Worm (Caenorhabditis elegans) whole organism, L3 larva: ENCODE data around the gene uda-1.

Experiments
- R02D3.7 ChIP-seq: fragments of 150-350 bp; optimal IDR thresholded peaks from 2 replicates; lab custom pipeline; 2014; ENCODE audit warnings: missing biosample characterization, missing genetic modification characterization
- ZK546.5 ChIP-seq: sonication (generic microtip); optimal IDR thresholded peaks from 2 replicates; lab custom pipeline; 2017; ENCODE audit warnings: missing biosample characterization, missing genetic modification characterization
- ama-1 ChIP-seq: fragments of 150-350 bp; optimal IDR thresholded peaks from 2 replicates; lab custom pipeline; 2018
- ceh-16 ChIP-seq: sonication (generic microtip); optimal IDR thresholded peaks from 2 replicates; lab custom pipeline; 2017; ENCODE audit warnings: missing biosample characterization, missing genetic modification characterization
- ceh-28 ChIP-seq: fragments of 150-350 bp; optimal IDR thresholded peaks from 2 replicates; lab custom pipeline; 2014; ENCODE audit warnings: missing biosample characterization, missing genetic modification reagents, missing genetic modification characterization
- ceh-82 ChIP-seq: fragments of 150-350 bp; optimal IDR thresholded peaks from 2 replicates; lab custom pipeline; 2014; ENCODE audit warnings: missing biosample characterization, missing genetic modification characterization
- daf-12 ChIP-seq: fragments of 150-350 bp; optimal IDR thresholded peaks from 2 replicates; lab custom pipeline; 2014; ENCODE audit warnings: missing biosample characterization, missing genetic modification reagents, missing genetic modification characterization
- egl-27 ChIP-seq: sonication (generic microtip); optimal IDR thresholded peaks from 4 replicates; lab custom pipeline; 2017; ENCODE audit warnings: missing biosample characterization, missing genetic modification reagents, missing genetic modification characterization
- egl-5 ChIP-seq: fragments of 150-350 bp; optimal IDR thresholded peaks from 2 replicates; lab custom pipeline; 2017; ENCODE audit warnings: missing biosample characterization, missing genetic modification reagents, missing genetic modification characterization, inconsistent platforms
- elt-1 ChIP-seq: fragments of 150-350 bp; optimal IDR thresholded peaks from 2 replicates; lab custom pipeline; 2014; ENCODE audit warnings: missing biosample characterization, missing genetic modification characterization
- elt-2 ChIP-seq: sonication (generic microtip); optimal IDR thresholded peaks from 2 replicates; lab custom pipeline; 2016; ENCODE audit warnings: missing genetic modification reagents, mild to moderate bottlenecking, missing genetic modification characterization, missing compliant biosample characterization
- fkh-10 ChIP-seq: sonication (generic microtip); optimal IDR thresholded peaks from 2 replicates; lab custom pipeline; 2017; ENCODE audit warnings: missing biosample characterization, missing genetic modification reagents, missing genetic modification characterization
- fkh-2 ChIP-seq: fragments of 150-350 bp; optimal IDR thresholded peaks from 2 replicates; lab custom pipeline; 2014; ENCODE audit warnings: missing biosample characterization, missing genetic modification reagents, missing genetic modification characterization
- fos-1 ChIP-seq: fragments of 150-350 bp; optimal IDR thresholded peaks from 2 replicates; lab custom pipeline; 2014; ENCODE audit warnings: missing biosample characterization, missing genetic modification characterization
- hmg-11 ChIP-seq: sonication (generic microtip); optimal IDR thresholded peaks from 2 replicates; lab custom pipeline; 2016; ENCODE audit warnings: missing genetic modification characterization, missing compliant biosample characterization
- jun-1 ChIP-seq: fragments of 150-350 bp; optimal IDR thresholded peaks from 2 replicates; lab custom pipeline; 2014; ENCODE audit warnings: missing biosample characterization, missing genetic modification reagents, missing genetic modification characterization
- lin-15B ChIP-seq: fragments of 150-350 bp; optimal IDR thresholded peaks from 2 replicates; lab custom pipeline; 2014; ENCODE audit warnings: missing biosample characterization, missing genetic modification characterization
- lin-39 ChIP-seq: fragments of 150-350 bp; optimal IDR thresholded peaks from 2 replicates; lab custom pipeline; 2018; ENCODE audit warnings: missing biosample characterization, missing genetic modification reagents, missing genetic modification characterization
- lsy-12 ChIP-seq: sonication (generic microtip); optimal IDR thresholded peaks from 2 replicates; lab custom pipeline; 2016; ENCODE audit warnings: mild to moderate bottlenecking, missing genetic modification characterization, missing compliant biosample characterization
- mdl-1 ChIP-seq: fragments of 150-350 bp; optimal IDR thresholded peaks from 2 replicates; lab custom pipeline; 2014; ENCODE audit warnings: missing biosample characterization, missing genetic modification characterization
- nfya-1 ChIP-seq: sonication (generic microtip); optimal IDR thresholded peaks from 2 replicates; lab custom pipeline; 2017; ENCODE audit warnings: missing genetic modification characterization, mild to moderate bottlenecking, missing compliant biosample characterization, antibody characterized with exemption, moderate library complexity; ENCODE audit not compliant: insufficient read depth
- nhr-11 ChIP-seq: fragments of 150-350 bp; optimal IDR thresholded peaks from 2 replicates; lab custom pipeline; 2014; ENCODE audit warnings: missing biosample characterization, missing genetic modification characterization
- nhr-12 ChIP-seq: fragments of 150-350 bp; optimal IDR thresholded peaks from 2 replicates; lab custom pipeline; 2014; ENCODE audit warnings: missing biosample characterization, missing genetic modification characterization
- nhr-237 ChIP-seq: fragments of 150-350 bp; optimal IDR thresholded peaks from 2 replicates; lab custom pipeline; 2014; ENCODE audit warnings: missing biosample characterization, missing genetic modification characterization
- nhr-28 ChIP-seq: fragments of 150-350 bp; optimal IDR thresholded peaks from 2 replicates; lab custom pipeline; 2014; ENCODE audit warnings: missing biosample characterization, missing genetic modification characterization
- nhr-43 ChIP-seq: sonication (generic microtip); optimal IDR thresholded peaks from 2 replicates; lab custom pipeline; 2016; ENCODE audit warnings: mild to moderate bottlenecking, missing genetic modification characterization, missing compliant biosample characterization; ENCODE audit not compliant: poor library complexity, severe bottlenecking
- nhr-67 ChIP-seq: fragments of 150-350 bp; optimal IDR thresholded peaks from 2 replicates; lab custom pipeline; 2014; ENCODE audit warnings: missing biosample characterization, missing genetic modification characterization
- nhr-76 ChIP-seq: fragments of 150-350 bp; sonication (generic microtip); optimal IDR thresholded peaks from 5 replicates; lab custom pipeline; 2014; ENCODE audit warnings: missing biosample characterization, missing genetic modification characterization
- nhr-77 ChIP-seq: fragments of 150-350 bp; optimal IDR thresholded peaks from 2 replicates; lab custom pipeline; 2014; ENCODE audit warnings: missing biosample characterization, missing genetic modification characterization
- pqm-1 ChIP-seq: fragments of 150-350 bp; optimal IDR thresholded peaks from 2 replicates; lab custom pipeline; 2017; ENCODE audit warnings: missing biosample characterization, missing genetic modification characterization, inconsistent platforms
- sea-2 ChIP-seq: fragments of 150-350 bp; sonication (generic microtip); optimal IDR thresholded peaks from 4 replicates; lab custom pipeline; 2014; ENCODE audit warnings: missing biosample characterization, missing genetic modification reagents, missing genetic modification characterization
- skn-1 ChIP-seq: fragments of 150-350 bp; optimal IDR thresholded peaks from 2 replicates; lab custom pipeline; 2014; ENCODE audit warnings: missing biosample characterization, missing genetic modification characterization
- snpc-4 ChIP-seq: fragments of 150-350 bp; optimal IDR thresholded peaks from 2 replicates; lab custom pipeline; 2014; ENCODE audit warnings: missing biosample characterization, missing genetic modification characterization
- tbx-2 ChIP-seq: sonication (generic microtip); optimal IDR thresholded peaks from 2 replicates; lab custom pipeline; 2016; ENCODE audit warnings: mild to moderate bottlenecking, missing genetic modification characterization, missing compliant biosample characterization
- unc-39 ChIP-seq: sonication (generic microtip); optimal IDR thresholded peaks from 4 replicates; lab custom pipeline; 2017; ENCODE audit warnings: missing biosample characterization, missing genetic modification characterization
- unc-62 ChIP-seq: fragments of 150-350 bp; sonication (generic microtip); optimal IDR thresholded peaks from 4 replicates; lab custom pipeline; 2014; ENCODE audit warnings: missing biosample characterization, missing genetic modification reagents, missing genetic modification characterization
- zag-1 ChIP-seq: fragments of 150-350 bp; optimal IDR thresholded peaks from 2 replicates; lab custom pipeline; 2014; ENCODE audit warnings: missing biosample characterization, missing genetic modification characterization
- ztf-11 ChIP-seq: fragments of 150-350 bp; optimal IDR thresholded peaks from 2 replicates; lab custom pipeline; 2014; ENCODE audit warnings: missing biosample characterization, missing genetic modification characterization
- ztf-4 ChIP-seq: fragments of 150-350 bp; optimal IDR thresholded peaks from 2 replicates; lab custom pipeline; 2014; ENCODE audit warnings: missing biosample characterization, missing genetic modification characterization

The uda-1 gene

ce11 chrV:9964152-9964785 is 40.3 kb upstream of the uda-1 start:
- TF ChIP-seq nfya-1 (peak; percentile 5), lin-15B (tag; lab: Kevin White, UChicago) (no peak), nhr-28 (tag; lab: Kevin White, UChicago) (no peak), lin-39 (tag; lab: Kevin White, UChicago) (peak; percentile 61), nhr-11 (tag; lab: Kevin White, UChicago) (no peak)

DNA sequence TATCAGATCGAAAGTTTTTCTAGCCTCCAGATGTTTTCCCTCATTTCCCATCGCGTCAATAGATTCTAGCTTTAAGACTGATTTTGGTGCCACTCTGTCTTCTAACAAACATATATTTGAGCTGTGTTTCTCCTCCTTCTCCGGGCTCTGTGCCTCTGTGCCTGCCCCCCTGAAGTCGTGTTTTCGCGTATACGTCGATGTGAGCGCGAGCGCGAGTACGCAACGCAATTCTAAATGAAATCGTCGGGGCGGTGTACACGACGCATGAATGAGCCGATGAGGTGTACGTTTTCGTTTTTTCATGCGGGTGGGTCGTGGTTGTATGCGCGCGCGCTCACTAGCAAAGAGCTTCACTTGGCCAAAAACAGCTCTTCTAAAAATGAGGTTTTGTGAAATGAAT is 38.7 kb upstream of the uda-1 start:
- TF ChIP-seq lin-39 (tag; lab: Kevin White, UChicago) (no peak), ceh-82 (tag; lab: Kevin White, UChicago) (no peak), ama-1 (no peak), ztf-11 (no peak), ceh-28 (tag; lab: Kevin White, UChicago) (no peak), mdl-1 (tag; lab: Kevin White, UChicago) (no peak), egl-27 (tag; lab: Kevin White, UChicago) (no peak), ceh-16 (tag; lab: Kevin White, UChicago) (no peak), skn-1 (tag; lab: Kevin White, UChicago) (no peak), hmg-11 (no peak)

DNA sequence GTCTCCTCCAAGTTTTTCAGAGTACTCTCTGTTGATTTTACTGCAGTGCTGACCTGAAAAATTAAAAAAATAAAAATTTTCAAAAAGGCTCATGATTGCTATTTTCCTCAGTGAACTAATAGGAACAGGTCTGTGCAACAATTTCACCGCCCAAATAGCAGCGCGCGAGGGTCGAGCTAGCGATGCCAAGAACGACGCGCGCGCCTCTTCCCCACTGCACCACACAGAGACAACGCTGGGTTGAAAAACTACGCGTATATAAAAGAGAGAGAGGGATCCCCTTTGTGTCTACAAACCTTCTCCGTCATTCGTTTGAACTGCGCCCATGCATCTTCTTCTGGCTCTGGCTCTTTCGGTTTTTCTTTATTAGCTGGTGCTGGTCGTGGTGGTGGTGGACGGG is 34.4 kb upstream of the uda-1 start:
- TF ChIP-seq daf-12 (tag; lab: Kevin White, UChicago) (no peak), nhr-11 (tag; lab: Kevin White, UChicago) (no peak), ztf-11 (no peak), nhr-77 (tag; lab: Kevin White, UChicago) (peak; percentile 38), nhr-43 (tag; lab: Kevin White, UChicago) (peak; percentile 62), hmg-11 (peak; percentile 79), nhr-76 (tag; lab: Kevin White, UChicago) (no peak), ztf-4 (peak; percentile 76), lin-39 (tag; lab: Kevin White, UChicago) (peak; percentile 90), egl-5 (tag; lab: Kevin White, UChicago) (peak; percentile 59), pqm-1 (tag; lab: Kevin White, UChicago) (no peak), lsy-12 (tag; lab: Kevin White, UChicago) (peak; percentile 61), ama-1 (peak; percentile 53), unc-62 (GFP tag; lab: Kevin White, UChicago) (peak; percentile 16), elt-2 (tag; lab: Kevin White, UChicago) (peak; percentile 52), jun-1 (tag; lab: Kevin White, UChicago) (peak; percentile 2), ceh-28 (tag; lab: Kevin White, UChicago) (no peak), mdl-1 (tag; lab: Kevin White, UChicago) (no peak), tbx-2 (tag; lab: Kevin White, UChicago) (peak; percentile 67), fkh-10 (GFP tag; lab: Kevin White, UChicago) (no peak), nhr-12 (tag; lab: Kevin White, UChicago) (no peak), skn-1 (tag; lab: Kevin White, UChicago) (peak; percentile 2), nhr-237 (tag; lab: Kevin White, UChicago) (no peak), R02D3.7 (peak; percentile 11), nfya-1 (peak; percentile 70), ZK546.5 (tag; lab: Kevin White, UChicago) (no peak), ceh-16 (tag; lab: Kevin White, UChicago) (peak; percentile 9), snpc-4 (peak; percentile 22), ceh-82 (tag; lab: Kevin White, UChicago) (peak; percentile 23), lin-15B (tag; lab: Kevin White, UChicago) (peak; percentile 21), nhr-67 (no peak), elt-1 (tag; lab: Kevin White, UChicago) (no peak), zag-1 (no peak)

DNA sequence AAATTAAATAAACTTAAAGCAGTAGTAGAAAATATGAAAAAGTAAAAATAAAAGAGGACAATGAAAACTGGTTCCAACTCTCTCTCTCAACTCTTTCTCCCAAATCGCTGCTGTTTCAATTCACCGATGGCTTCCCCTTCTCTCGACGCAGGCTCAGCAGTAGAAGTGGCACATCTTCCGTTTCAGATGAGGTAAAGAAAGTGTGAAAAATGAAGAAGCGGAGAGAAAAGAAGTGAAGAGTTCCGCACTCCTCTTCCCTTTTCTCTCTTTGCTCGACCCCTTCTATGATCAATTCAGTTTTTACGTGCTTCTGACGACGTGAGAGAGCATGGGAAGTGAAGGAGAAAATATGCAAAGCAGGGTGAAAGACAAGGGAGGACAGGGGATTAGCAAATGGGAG is 30.3 kb upstream of the uda-1 start:
- TF ChIP-seq lsy-12 (tag; lab: Kevin White, UChicago) (no peak), elt-1 (tag; lab: Kevin White, UChicago) (no peak), sea-2 (GFP tag; lab: Kevin White, UChicago) (no peak), nhr-28 (tag; lab: Kevin White, UChicago) (no peak), lin-39 (tag; lab: Kevin White, UChicago) (peak; percentile 1), pqm-1 (tag; lab: Kevin White, UChicago) (no peak), skn-1 (tag; lab: Kevin White, UChicago) (no peak), fos-1 (tag; lab: Kevin White, UChicago) (no peak), fkh-2 (no peak), jun-1 (tag; lab: Kevin White, UChicago) (no peak), snpc-4 (no peak), ztf-4 (no peak), fkh-10 (GFP tag; lab: Kevin White, UChicago) (peak; percentile 72), unc-39 (tag; lab: Kevin White, UChicago) (no peak), nfya-1 (peak; percentile 46)
